Worm (Caenorhabditis elegans): ENCODE results near the gene plc-1.

Gene plc-1

DNA sequence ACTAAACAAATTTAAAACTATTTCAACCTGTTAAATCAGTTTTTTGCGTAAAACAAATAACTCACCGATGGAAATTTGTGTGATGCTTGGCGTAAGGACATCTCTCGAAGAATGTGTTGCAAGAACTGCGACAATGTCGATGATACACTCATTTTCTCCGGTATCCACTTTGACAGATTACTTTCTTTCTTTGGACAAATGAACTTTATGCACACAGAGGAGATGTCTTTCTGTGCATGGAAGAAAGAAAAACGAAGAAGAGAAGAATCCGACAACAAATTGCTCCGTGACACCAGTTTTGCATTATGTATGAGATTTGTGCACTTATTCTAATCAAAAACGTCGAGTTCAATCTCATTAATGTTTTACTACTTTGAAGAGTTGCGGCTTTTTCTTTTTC, at the start of gene plc-1:
TSS of gene plc-1 (minus strand) at position 101 of the 400 bp plus-strand sequence.
- no peak for TF ChIP-seq gmeb-1 (tag; optimal IDR thresholded peaks at IDR 0.05)
- no peak for TF ChIP-seq egl-27 (tag; optimal IDR thresholded peaks at IDR 0.05)
- TF ChIP-seq mbf-1 (tag; optimal IDR thresholded peaks at IDR 0.05): no peak
- TF ChIP-seq dmd-4 (tag; optimal IDR thresholded peaks at IDR 0.05): no peak
- no peak for TF ChIP-seq sma-3 (GFP tag; optimal IDR thresholded peaks at IDR 0.05)
- no peak for TF ChIP-seq fos-1 (tag; optimal IDR thresholded peaks at IDR 0.05)
- TF ChIP-seq nhr-237 (tag; optimal IDR thresholded peaks at IDR 0.05): no peak
- no peak for TF ChIP-seq C34F6.9 (tag; optimal IDR thresholded peaks at IDR 0.05)
- TF ChIP-seq crh-2 (tag; optimal IDR thresholded peaks at IDR 0.05): no peak
- TF ChIP-seq Y55F3AM.14 (GFP tag; optimal IDR thresholded peaks at IDR 0.05): no peak
- TF ChIP-seq zag-1 (tag; optimal IDR thresholded peaks at IDR 0.05): no peak
- TF ChIP-seq lin-39 (tag; optimal IDR thresholded peaks at IDR 0.05): no peak

DNA sequence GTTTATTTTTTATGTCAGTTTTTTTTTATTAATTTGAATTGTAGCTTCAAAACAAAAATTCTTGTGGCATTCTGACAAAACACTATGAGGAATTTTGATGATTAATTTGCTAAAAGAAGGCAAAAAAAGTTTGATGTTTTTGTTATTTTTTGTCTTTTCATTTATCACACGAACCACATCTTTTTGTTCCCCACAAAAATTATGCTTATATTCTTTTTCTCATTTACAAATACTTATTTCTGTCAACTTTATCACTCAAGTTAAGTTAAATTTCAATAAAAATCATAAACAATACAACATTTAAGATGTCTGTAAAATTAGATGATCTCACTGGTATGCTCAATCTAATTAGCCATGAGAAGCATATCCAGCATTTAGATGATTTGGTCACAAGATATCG, 49.8 kb upstream of the plc-1 start, which contains the start of gene F47B10.6:
TSS of gene F47B10.6 (plus strand) at position 301 of the 400 bp plus-strand sequence.
- TF ChIP-seq crh-2 (tag; optimal IDR thresholded peaks at IDR 0.05) (no peak), nhr-10 (tag; optimal IDR thresholded peaks at IDR 0.05) (no peak), ZK546.5 (tag; optimal IDR thresholded peaks at IDR 0.05) (no peak), lin-39 (tag; optimal IDR thresholded peaks at IDR 0.05) (no peak), sem-4 (tag; optimal IDR thresholded peaks at IDR 0.05) (no peak), peb-1 (tag; optimal IDR thresholded peaks at IDR 0.05) (no peak), nhr-237 (tag; optimal IDR thresholded peaks at IDR 0.05) (no peak), ceh-16 (tag; optimal IDR thresholded peaks at IDR 0.05) (no peak), nhr-25 (tag; optimal IDR thresholded peaks at IDR 0.05) (no peak), skn-1 (tag; optimal IDR thresholded peaks at IDR 0.05) (no peak), sma-9 (GFP tag; optimal IDR thresholded peaks at IDR 0.05) (no peak), sma-9 (tag; optimal IDR thresholded peaks at IDR 0.05) (no peak), zag-1 (tag; optimal IDR thresholded peaks at IDR 0.05) (no peak), ama-1 (optimal IDR thresholded peaks at IDR 0.05) (no peak), nhr-12 (tag; optimal IDR thresholded peaks at IDR 0.05) (no peak), alr-1 (tag; optimal IDR thresholded peaks at IDR 0.05) (no peak)

DNA sequence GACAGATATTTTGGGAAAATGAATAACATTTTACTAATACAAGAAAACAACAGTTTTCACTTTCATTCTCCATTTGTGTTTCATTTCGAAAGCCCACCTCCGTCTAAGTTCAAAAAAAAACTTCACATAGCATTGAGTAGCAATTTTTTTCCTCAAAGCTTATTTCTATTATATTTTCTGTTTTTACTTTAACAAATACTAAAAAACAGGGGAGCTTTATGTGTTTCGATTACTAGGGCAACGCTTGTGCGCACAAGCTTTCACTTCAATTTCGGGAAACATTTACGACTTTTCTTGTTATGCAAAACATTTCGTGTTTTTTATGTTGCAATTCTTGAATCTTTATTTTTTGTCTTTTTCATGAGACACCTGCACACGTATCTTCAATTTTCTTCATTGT, 47.4 kb upstream of the plc-1 start, which contains the start of gene T21E8.5:
TSS of gene T21E8.5 (plus strand) at position 301 of the 400 bp plus-strand sequence.
- no peak for TF ChIP-seq gmeb-1 (tag; optimal IDR thresholded peaks at IDR 0.05)
- TF ChIP-seq nhr-129 (tag; optimal IDR thresholded peaks at IDR 0.05): no peak
- TF ChIP-seq R02D3.7 (tag; optimal IDR thresholded peaks at IDR 0.05): no peak
- no peak for TF ChIP-seq sma-9 (GFP tag; optimal IDR thresholded peaks at IDR 0.05)
- TF ChIP-seq sma-9 (tag; optimal IDR thresholded peaks at IDR 0.05): no peak
- no peak for TF ChIP-seq lin-11 (tag; optimal IDR thresholded peaks at IDR 0.05)
- no peak for TF ChIP-seq fos-1 (tag; optimal IDR thresholded peaks at IDR 0.05)
- no peak for TF ChIP-seq unc-55 (GFP tag; optimal IDR thresholded peaks at IDR 0.05)
- no peak for TF ChIP-seq mab-5 (tag; optimal IDR thresholded peaks at IDR 0.05)

DNA sequence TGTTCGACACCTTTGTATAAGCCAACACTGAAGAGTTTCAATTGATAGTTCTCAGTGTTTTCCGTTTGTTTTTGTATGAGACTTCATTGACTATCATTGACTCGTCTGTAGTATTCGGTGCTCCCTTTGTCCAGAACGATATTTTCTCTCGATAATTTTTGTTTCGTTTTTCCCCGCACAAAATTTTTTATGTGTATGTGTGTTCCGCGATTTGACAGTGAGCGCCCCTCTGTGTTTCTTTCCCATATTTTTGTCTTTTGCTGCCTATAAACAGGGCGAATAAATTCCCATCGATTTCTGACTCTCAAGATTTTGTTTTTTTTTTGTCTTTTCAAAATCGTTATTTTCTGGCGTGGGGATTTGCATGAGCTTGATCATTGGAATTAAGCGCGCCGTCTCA, 44.8 kb upstream of the plc-1 start, which contains the start of gene T21E8.7:
TSS of gene T21E8.7 (plus strand) at position 301 of the 400 bp plus-strand sequence.
- no peak for TF ChIP-seq sem-4 (tag; optimal IDR thresholded peaks at IDR 0.05)
- TF ChIP-seq elt-3 (tag; optimal IDR thresholded peaks at IDR 0.05): no peak
- no peak for TF ChIP-seq lin-13 (GFP tag; optimal IDR thresholded peaks at IDR 0.05)
- TF ChIP-seq Y55F3AM.14 (GFP tag; optimal IDR thresholded peaks at IDR 0.05): no peak
- TF ChIP-seq dmd-4 (tag; optimal IDR thresholded peaks at IDR 0.05): no peak
- TF ChIP-seq alr-1 (tag; optimal IDR thresholded peaks at IDR 0.05): no peak
- TF ChIP-seq nhr-77 (tag; optimal IDR thresholded peaks at IDR 0.05): no peak
- TF ChIP-seq mdl-1 (tag; optimal IDR thresholded peaks at IDR 0.05): no peak
- TF ChIP-seq R02D3.7 (tag; optimal IDR thresholded peaks at IDR 0.05): no peak
- TF ChIP-seq sma-9 (GFP tag; optimal IDR thresholded peaks at IDR 0.05): no peak
- no peak for TF ChIP-seq sma-9 (tag; optimal IDR thresholded peaks at IDR 0.05)
- no peak for TF ChIP-seq unc-39 (tag; optimal IDR thresholded peaks at IDR 0.05)
- no peak for TF ChIP-seq nhr-11 (tag; optimal IDR thresholded peaks at IDR 0.05)
- no peak for TF ChIP-seq lin-39 (tag; optimal IDR thresholded peaks at IDR 0.05)
- no peak for TF ChIP-seq ZK546.5 (tag; optimal IDR thresholded peaks at IDR 0.05)
- TF ChIP-seq ama-1 (optimal IDR thresholded peaks at IDR 0.05): no peak
- no peak for TF ChIP-seq mab-5 (tag; optimal IDR thresholded peaks at IDR 0.05)
- TF ChIP-seq aly-2 (tag; optimal IDR thresholded peaks at IDR 0.05): no peak
- TF ChIP-seq unc-55 (GFP tag; optimal IDR thresholded peaks at IDR 0.05): no peak

- no peak for TF ChIP-seq elt-3 (tag; optimal IDR thresholded peaks at IDR 0.05)
- no peak for TF ChIP-seq nhr-237 (tag; optimal IDR thresholded peaks at IDR 0.05)
- TF ChIP-seq F13H6.1 (tag; optimal IDR thresholded peaks at IDR 0.05): no peak
- TF ChIP-seq lsy-2 (tag; optimal IDR thresholded peaks at IDR 0.05): no peak
Observed at ce11 chrX:10881984-10882383, 43.5 kb upstream of the plc-1 start, which contains the start of gene T21E8.6. TSS of gene T21E8.6 (plus strand) at chrX:10882284.
